Worm (Caenorhabditis elegans) whole organism, young adult: Measurements from ENCODE around the gene ZK154.6.

Experiments
- snpc-3.4 ChIP-seq: sonication (generic microtip); optimal IDR thresholded peaks from 2 replicates; lab custom pipeline; 2017; ENCODE audit warnings: missing genetic modification characterization, mild to moderate bottlenecking, missing compliant biosample characterization, antibody characterized with exemption, moderate library complexity, missing genotype, missing genetic modification reagents
- tbx-9 ChIP-seq: sonication (generic microtip); optimal IDR thresholded peaks from 2 replicates; lab custom pipeline; 2016; ENCODE audit warnings: borderline replicate concordance, missing genetic modification characterization, inconsistent platforms, missing compliant biosample characterization

ce11 chrX:7781827-7782226 is 11.5 kb downstream of the ZK154.6 start:
- TF ChIP-seq snpc-3.4 (tag; lab: Kevin White, UChicago): no peak
- no peak for TF ChIP-seq tbx-9
